Fruit fly (Drosophila melanogaster) whole organism, embryonic: ENCODE measurements around the gene sloth1.

ENCODE experiments used
- Awh ChIP-seq: fragments of 200-800 bp; sonication (Bioruptor generic); IDR thresholded peaks from 2 replicates; pipeline ENCODE4, ENCODE4 v1.3.6; 2022; ENCODE audit warnings: missing biosample characterization, missing genetic modification characterization
- B-H2 ChIP-seq: fragments of 200-800 bp; sonication (Bioruptor generic); optimal IDR thresholded peaks from 2 replicates; lab custom pipeline; 2018; ENCODE audit warnings: missing biosample characterization, mild to moderate bottlenecking, missing genetic modification characterization
- Blimp-1 ChIP-seq: fragments of 200-800 bp; sonication (Bioruptor generic); optimal IDR thresholded peaks from 3 replicates; lab custom pipeline; 2018; ENCODE audit warnings: missing biosample characterization, missing genetic modification characterization, mild to moderate bottlenecking, moderate library complexity, missing genetic modification reagents
- CG11504 ChIP-seq: fragments of 200-800 bp; sonication (Bioruptor generic); optimal IDR thresholded peaks from 3 replicates; lab custom pipeline; 2019; ENCODE audit warnings: missing biosample characterization, mild to moderate bottlenecking, missing genetic modification characterization, moderate library complexity
- CG12744 ChIP-seq: fragments of 200-800 bp; sonication (Bioruptor generic); optimal IDR thresholded peaks from 2 replicates; lab custom pipeline; 2016; ENCODE audit warnings: missing biosample characterization, missing genetic modification characterization
- CG15514 ChIP-seq: fragments of 200-800 bp; sonication (Bioruptor generic); optimal IDR thresholded peaks from 3 replicates; lab custom pipeline; 2017; ENCODE audit warnings: missing biosample characterization, missing genetic modification characterization, mild to moderate bottlenecking, moderate library complexity, missing genetic modification reagents
- CG18262 ChIP-seq: fragments of 200-800 bp; optimal IDR thresholded peaks from 3 replicates; lab custom pipeline; 2019; ENCODE audit warnings: missing biosample characterization, mild to moderate bottlenecking, missing genetic modification characterization, moderate library complexity
- CG2199 ChIP-seq: fragments of 200-800 bp; sonication (Bioruptor generic); IDR thresholded peaks from 3 replicates; pipeline ENCODE4 v1.3.6; 2022; ENCODE audit warnings: missing biosample characterization, missing genetic modification characterization
- CG2678 ChIP-seq: fragments of 200-800 bp; sonication (Bioruptor generic); optimal IDR thresholded peaks from 3 replicates; lab custom pipeline; 2019; ENCODE audit warnings: missing biosample characterization, mild to moderate bottlenecking, missing genetic modification characterization, moderate library complexity
- CG3065 ChIP-seq: fragments of 200-800 bp; sonication (Bioruptor generic); optimal IDR thresholded peaks from 2 replicates; lab custom pipeline; 2016; ENCODE audit warnings: missing biosample characterization, missing genetic modification characterization
- CG4424 ChIP-seq: fragments of 200-800 bp; sonication (Bioruptor generic); optimal IDR thresholded peaks from 3 replicates; lab custom pipeline; 2016; ENCODE audit warnings: missing biosample characterization, missing genetic modification characterization
- CG9215 ChIP-seq: fragments of 200-800 bp; sonication (Bioruptor generic); IDR thresholded peaks from 2 replicates; pipeline ENCODE4 v1.3.6; 2022; ENCODE audit warnings: missing biosample characterization, missing genetic modification characterization
- CG9727 ChIP-seq: fragments of 200-800 bp; sonication (Bioruptor generic); optimal IDR thresholded peaks from 3 replicates; lab custom pipeline; 2017; ENCODE audit warnings: missing biosample characterization, mild to moderate bottlenecking, missing genetic modification characterization
- CG9932 ChIP-seq: fragments of 200-800 bp; sonication (Bioruptor generic); IDR thresholded peaks from 2 replicates; pipeline ENCODE4 v1.3.6; 2022; ENCODE audit warnings: missing biosample characterization, missing genetic modification characterization
- D19A ChIP-seq: fragments of 200-800 bp; optimal IDR thresholded peaks from 3 replicates; lab custom pipeline; 2019; ENCODE audit warnings: missing biosample characterization, mild to moderate bottlenecking, missing genetic modification characterization, moderate library complexity
- Dll ChIP-seq: fragments of 200-800 bp; sonication (Bioruptor generic); IDR thresholded peaks from 4 replicates; pipeline ENCODE4 v1.3.6; 2022; ENCODE audit warnings: missing biosample characterization, missing genetic modification characterization; ENCODE audit not compliant: partially characterized antibody
- Dp ChIP-seq: fragments of 200-800 bp; sonication (Bioruptor generic); optimal IDR thresholded peaks from 2 replicates; lab custom pipeline; 2018; ENCODE audit warnings: missing biosample characterization, mild to moderate bottlenecking, missing genetic modification characterization, moderate library complexity
- ERR ChIP-seq: fragments of 200-800 bp; sonication (Bioruptor generic); optimal IDR thresholded peaks from 2 replicates; lab custom pipeline; 2016; ENCODE audit warnings: missing biosample characterization, missing genetic modification characterization
- Fer2 ChIP-seq: fragments of 200-800 bp; sonication (Bioruptor generic); optimal IDR thresholded peaks from 2 replicates; lab custom pipeline; 2018; ENCODE audit warnings: missing biosample characterization, mild to moderate bottlenecking, missing genetic modification characterization, moderate library complexity
- Fer3 ChIP-seq: fragments of 200-800 bp; sonication (Bioruptor generic); optimal IDR thresholded peaks from 2 replicates; lab custom pipeline; 2018; ENCODE audit warnings: missing biosample characterization, mild to moderate bottlenecking, missing genetic modification characterization, moderate library complexity
- HLHmδ ChIP-seq: fragments of 200-800 bp; sonication (Bioruptor generic); optimal IDR thresholded peaks from 2 replicates; lab custom pipeline; 2018; ENCODE audit warnings: missing biosample characterization, mild to moderate bottlenecking, missing genetic modification characterization, moderate library complexity
- Hr78 ChIP-seq, 2 experiments: fragments of 200-800 bp in 1 of 2; fragments of >200 bp in 1 of 2; sonication (Bioruptor generic) in 1 of 2; optimal IDR thresholded peaks; 2 replicates each; lab custom pipeline; 2017 to 2019; ENCODE audit warnings: missing biosample characterization in 2 of 2, missing genetic modification characterization in 2 of 2, mild to moderate bottlenecking in 1 of 2, moderate library complexity in 1 of 2
- Rfx ChIP-seq: fragments of 200-800 bp; sonication (Bioruptor generic); IDR thresholded peaks from 2 replicates; pipeline ENCODE4 v1.3.6; 2022; ENCODE audit warnings: missing biosample characterization, missing genetic modification characterization
- Sox102F ChIP-seq: fragments of 200-800 bp; sonication (Bioruptor generic); optimal IDR thresholded peaks from 2 replicates; lab custom pipeline; 2018; ENCODE audit warnings: missing biosample characterization, mild to moderate bottlenecking, missing genetic modification characterization, moderate library complexity
- abd-A ChIP-seq: fragments of 200-800 bp; sonication (Bioruptor generic); optimal IDR thresholded peaks from 3 replicates; lab custom pipeline; 2019; ENCODE audit warnings: missing biosample characterization, mild to moderate bottlenecking, missing genetic modification characterization, moderate library complexity
- bigmax ChIP-seq: fragments of 200-800 bp; sonication (Bioruptor generic); optimal IDR thresholded peaks from 2 replicates; lab custom pipeline; 2018; ENCODE audit warnings: missing biosample characterization, mild to moderate bottlenecking, missing genetic modification characterization
- bsh ChIP-seq, 2 experiments: fragments of 200-800 bp; sonication (Bioruptor generic); optimal IDR thresholded peaks; 2 replicates each; lab custom pipeline; 2017 to 2018; ENCODE audit warnings: mild to moderate bottlenecking in 2 of 2, missing biosample characterization in 2 of 2, missing genetic modification characterization in 2 of 2, moderate library complexity in 1 of 2
- chinmo ChIP-seq: fragments of 200-800 bp; sonication (Bioruptor generic); IDR thresholded peaks from 4 replicates; pipeline ENCODE4 v1.3.6; 2022; ENCODE audit warnings: missing biosample characterization, missing genetic modification characterization; ENCODE audit not compliant: partially characterized antibody
- crol ChIP-seq: fragments of 200-800 bp; sonication (Bioruptor generic); IDR thresholded peaks from 2 replicates; pipeline ENCODE4 v1.3.6; 2022; ENCODE audit warnings: missing biosample characterization, missing genetic modification characterization
- fu2 ChIP-seq: fragments of 200-800 bp; sonication (Bioruptor generic); optimal IDR thresholded peaks from 2 replicates; lab custom pipeline; 2016; ENCODE audit warnings: missing biosample characterization, missing genetic modification characterization
- gem ChIP-seq: fragments of 200-800 bp; sonication (Bioruptor generic); optimal IDR thresholded peaks from 2 replicates; lab custom pipeline; 2019; ENCODE audit warnings: missing biosample characterization, mild to moderate bottlenecking, missing genetic modification characterization, moderate library complexity
- grau ChIP-seq: fragments of 200-800 bp; optimal IDR thresholded peaks from 3 replicates; lab custom pipeline; 2019; ENCODE audit warnings: missing biosample characterization, mild to moderate bottlenecking, missing genetic modification characterization, moderate library complexity
- gsb-n ChIP-seq: fragments of 200-800 bp; sonication (Bioruptor generic); optimal IDR thresholded peaks from 3 replicates; lab custom pipeline; 2018; ENCODE audit warnings: missing biosample characterization, mild to moderate bottlenecking, missing genetic modification characterization
- kni ChIP-seq: fragments of 200-800 bp; sonication (Bioruptor generic); optimal IDR thresholded peaks from 3 replicates; lab custom pipeline; 2017; ENCODE audit warnings: mild to moderate bottlenecking, missing biosample characterization, missing genetic modification reagents, missing genetic modification characterization
- lilli ChIP-seq: fragments of 200-800 bp; sonication (Bioruptor generic); optimal IDR thresholded peaks from 3 replicates; lab custom pipeline; 2016; ENCODE audit warnings: missing biosample characterization, missing genetic modification characterization
- lov ChIP-seq, 2 experiments: fragments of 200-800 bp in 1 of 2; fragments of >200 bp in 1 of 2; sonication (Bioruptor generic) in 1 of 2; IDR thresholded peaks in 1 of 2; optimal IDR thresholded peaks in 1 of 2; 2 replicates in 1 of 2; 3 replicates in 1 of 2; pipeline versions ENCODE4 v1.3.6 to Lab custom; 2017 to 2022; ENCODE audit warnings: missing biosample characterization in 1 of 2, missing genetic modification characterization in 1 of 2
- oc ChIP-seq: fragments of 200-800 bp; sonication (Bioruptor generic); optimal IDR thresholded peaks from 2 replicates; lab custom pipeline; 2018; ENCODE audit warnings: missing biosample characterization, mild to moderate bottlenecking, missing genetic modification characterization, moderate library complexity
- phol ChIP-seq: fragments of 200-800 bp; sonication (Bioruptor generic); optimal IDR thresholded peaks from 3 replicates; lab custom pipeline; 2018; ENCODE audit warnings: missing biosample characterization, mild to moderate bottlenecking, missing genetic modification characterization, moderate library complexity
- sd ChIP-seq: fragments of 200-800 bp; sonication (Bioruptor generic); optimal IDR thresholded peaks from 3 replicates; lab custom pipeline; 2018; ENCODE audit warnings: missing biosample characterization, mild to moderate bottlenecking, missing genetic modification characterization, moderate library complexity
- sens ChIP-seq: fragments of 200-800 bp; sonication (Bioruptor generic); peaks from one replicate; lab custom pipeline; 2016; ENCODE audit warnings: missing biosample characterization, missing genetic modification characterization
- sqz ChIP-seq: fragments of 200-800 bp; sonication (Bioruptor generic); optimal IDR thresholded peaks from 3 replicates; lab custom pipeline; 2018; ENCODE audit warnings: missing biosample characterization, mild to moderate bottlenecking, missing genetic modification characterization
- ssp ChIP-seq: fragments of 200-800 bp; sonication (Bioruptor generic); IDR thresholded peaks from 2 replicates; pipeline ENCODE4 v1.3.6; 2022; ENCODE audit warnings: missing biosample characterization, missing genetic modification characterization
- tio ChIP-seq: fragments of 200-800 bp; sonication (Bioruptor generic); optimal IDR thresholded peaks from 2 replicates; lab custom pipeline; 2017; ENCODE audit warnings: missing biosample characterization, missing genetic modification characterization, inconsistent platforms
- vvl ChIP-seq: fragments of 200-800 bp; sonication (Bioruptor generic); IDR thresholded peaks from 2 replicates; pipeline ENCODE4 v1.3.6; 2022; ENCODE audit warnings: missing biosample characterization, missing genetic modification characterization
- yki ChIP-seq: fragments of >200 bp; optimal IDR thresholded peaks from 3 replicates; lab custom pipeline; 2018

The sloth1 gene

DNA sequence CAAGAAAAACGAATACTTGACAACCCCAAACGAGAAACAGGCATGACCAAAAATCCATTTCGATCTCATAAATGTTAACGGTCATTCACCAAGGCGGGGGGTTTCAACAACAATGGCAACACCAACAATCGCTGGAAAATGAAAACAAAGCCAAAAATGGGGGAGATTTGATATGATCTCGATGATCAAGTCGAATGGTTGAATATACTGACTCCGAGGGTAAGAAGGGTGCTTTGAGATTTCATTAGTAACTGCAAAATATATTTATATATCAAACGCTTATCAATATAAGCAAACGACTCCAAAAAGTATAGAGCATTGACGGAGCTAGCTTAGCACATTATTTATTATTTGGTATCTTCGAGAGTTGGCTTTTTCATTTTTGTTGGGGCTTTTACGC lies 21.1 kb upstream of the sloth1 start (continued):
- peak; percentile 19 for TF ChIP-seq lilli (GFP tag; lab: Kevin White, UChicago)
- peak; percentile 50 for TF ChIP-seq gsb-n (tag; lab: Kevin White, UChicago)
- TF ChIP-seq CG12744 (GFP tag; lab: Kevin White, UChicago), result no peak
- TF ChIP-seq grau, result peak; percentile 3
- peak; percentile 49 for TF ChIP-seq bigmax
- no peak for TF ChIP-seq CG3065 (GFP tag; lab: Kevin White, UChicago)
- no peak for TF ChIP-seq crol
- peak in 1 of 2 experiments; percentile 28 for TF ChIP-seq bsh (GFP tag; optimal IDR thresholded peaks at IDR 0.05; lab: Kevin White, UChicago)
- TF ChIP-seq CG4424 (GFP tag; lab: Kevin White, UChicago), result no peak
- no peak for TF ChIP-seq CG15514
- TF ChIP-seq phol (tag; lab: Kevin White, UChicago), result peak; percentile 1
- TF ChIP-seq fu2 (GFP tag; lab: Kevin White, UChicago), result no peak
- peak; percentile 34 for TF ChIP-seq gem (tag; lab: Kevin White, UChicago)
- 0 out of 2 replicates have a peak, but pooled peaks have one; percentile 20 for TF ChIP-seq CG9932 (GFP tag; lab: Robert Waterston, UW)
- peak; percentile 33; the same call in 1 of the 2 replicates for TF ChIP-seq vvl (GFP tag; lab: Robert Waterston, UW)
- TF ChIP-seq ERR, result no peak
- peak; percentile 48 for TF ChIP-seq Blimp-1 (GFP tag; lab: Kevin White, UChicago)
- TF ChIP-seq Fer2 (tag; lab: Kevin White, UChicago), result no peak
- peak; percentile 13 for TF ChIP-seq CG11504 (tag; lab: Kevin White, UChicago)
- TF ChIP-seq sens (GFP tag; lab: Kevin White, UChicago), result peak; percentile 12
- no peak for TF ChIP-seq ssp (GFP tag; lab: Robert Waterston, UW)
- no peak for TF ChIP-seq Dll (GFP tag; lab: Robert Waterston, UW)
- no peak for TF ChIP-seq B-H2 (GFP tag; lab: Kevin White, UChicago)
- no peak for TF ChIP-seq HLHmδ (GFP tag; lab: Kevin White, UChicago)
- no peak for TF ChIP-seq tio (GFP tag; lab: Kevin White, UChicago)
- TF ChIP-seq Dp, result no peak
- TF ChIP-seq CG18262 (tag; lab: Kevin White, UChicago), result peak; percentile 29
- TF ChIP-seq sd (tag; lab: Kevin White, UChicago), result peak; percentile 13
- no peak for TF ChIP-seq CG9727 (GFP tag; lab: Kevin White, UChicago)
- TF ChIP-seq yki (lab: Kevin White, UChicago), result no peak
- peak; percentile 96 for TF ChIP-seq D19A (tag; lab: Kevin White, UChicago)
- TF ChIP-seq CG9215, result no peak
- peak; percentile 29; the same call in 1 of the 2 replicates for TF ChIP-seq Rfx (GFP tag; lab: Robert Waterston, UW)
- TF ChIP-seq CG2199 (GFP tag; lab: Robert Waterston, UW), result 0 out of 3 replicates have a peak, but pooled peaks have one; percentile 59
- peak; percentile 37 for TF ChIP-seq CG2678 (tag; lab: Kevin White, UChicago)
- peak; percentile 38 for TF ChIP-seq Sox102F

- peak; percentile 43; the same call in 1 of the 2 replicates for TF ChIP-seq Awh (GFP tag; lab: Robert Waterston, UW)
- TF ChIP-seq abd-A (tag; lab: Kevin White, UChicago), result peak; percentile 23
- peak; percentile 46 for TF ChIP-seq kni
- TF ChIP-seq sqz (GFP tag; lab: Kevin White, UChicago), result peak; percentile 71
- peak in 1 of 2 experiments; percentile 19 for TF ChIP-seq Hr78 (GFP tag; optimal IDR thresholded peaks at IDR 0.05; lab: Kevin White, UChicago)
- no peak for TF ChIP-seq Fer3 (tag; lab: Kevin White, UChicago)
- TF ChIP-seq lov (optimal IDR thresholded peaks at IDR 0.05; lab: Kevin White, UChicago), result no peak
- TF ChIP-seq lov (GFP tag; IDR thresholded peaks at IDR 0.05; lab: Robert Waterston, UW), result no peak
- TF ChIP-seq oc (tag; lab: Kevin White, UChicago), result peak; percentile 33
- TF ChIP-seq chinmo, result 0 out of 4 replicates have a peak, but pooled peaks have one; percentile 25
- peak; percentile 43 for TF ChIP-seq sd (tag; lab: Kevin White, UChicago)
- TF ChIP-seq Blimp-1 (GFP tag; lab: Kevin White, UChicago), result peak; percentile 34
Measured at dm6 chrX:6991286-6991685, 19.9 kb upstream of the sloth1 start, which contains the start of gene ogre. TSS of gene ogre (minus strand) at chrX:6991318.
